Fruit fly (Drosophila melanogaster): Measurements from ENCODE around the gene CG43074.

CG43074 gene

DNA sequence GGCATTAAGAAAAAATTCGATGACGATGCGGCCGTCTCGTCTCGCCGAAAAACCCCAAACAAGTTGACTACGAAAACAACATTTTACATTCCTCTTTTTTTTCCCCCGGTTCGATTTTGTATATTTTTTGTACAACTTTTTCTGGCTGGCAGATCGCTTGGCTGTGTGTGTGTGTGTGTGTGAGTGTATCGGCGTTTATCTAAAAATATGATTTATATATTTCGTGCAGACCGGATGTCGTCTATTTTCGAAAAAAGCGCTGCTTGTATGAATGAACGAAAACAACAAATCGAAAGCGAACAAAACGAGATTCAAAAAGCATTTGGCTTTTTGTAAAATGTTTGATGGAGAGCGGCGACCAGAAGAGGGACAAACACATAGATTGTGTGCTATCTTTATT is 50.5 kb downstream of the CG43074 start:
- TF ChIP-seq Sin3A (optimal IDR thresholded peaks at IDR 0.05) = no peak
- no peak for TF ChIP-seq h (optimal IDR thresholded peaks at IDR 0.05)
- no peak for TF ChIP-seq Myc (optimal IDR thresholded peaks at IDR 0.05)
- TF ChIP-seq insv (optimal IDR thresholded peaks at IDR 0.05) = no peak
- TF ChIP-seq ttk (optimal IDR thresholded peaks at IDR 0.05) = no peak

Measured in Kc167 (cell line).